Worm (Caenorhabditis elegans): ENCODE data around the gene C34C6.3.

DNA sequence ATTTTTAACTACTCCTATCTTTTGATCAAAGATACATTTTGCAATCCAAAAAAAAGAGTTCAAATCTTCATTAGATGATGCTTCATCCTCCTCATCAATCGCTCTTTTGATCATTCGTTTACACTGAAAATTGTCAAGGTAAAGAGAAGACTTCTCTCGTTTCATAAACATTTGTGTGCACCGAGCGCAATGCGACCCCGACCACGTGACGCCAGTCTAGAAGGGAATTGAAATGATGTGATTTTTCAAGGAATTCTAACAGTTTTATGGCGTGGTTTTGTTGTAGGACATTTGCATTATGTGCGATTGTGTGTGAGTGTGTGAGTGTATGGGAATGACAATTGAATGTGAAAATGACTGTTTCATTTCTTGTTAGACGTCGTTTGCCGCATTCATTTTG is 49.6 kb downstream of the C34C6.3 start:
- TF ChIP-seq F49E8.2 (tag; optimal IDR thresholded peaks at IDR 0.05; ENCODE audit: insufficient read depth) (no peak), aptf-3 (GFP tag; IDR thresholded peaks at IDR 0.05) (no peak), F52B5.7 (tag; optimal IDR thresholded peaks at IDR 0.05) (no peak), snpc-3.4 (tag; optimal IDR thresholded peaks at IDR 0.05) (no peak), Y95B8A.8 (GFP tag; IDR thresholded peaks at IDR 0.05) (no peak), efl-1 (GFP tag; optimal IDR thresholded peaks at IDR 0.05) (no peak), zim-3 (tag; optimal IDR thresholded peaks at IDR 0.05) (no peak), unc-130 (GFP tag; optimal IDR thresholded peaks at IDR 0.05) (no peak), ceh-27 (GFP tag; optimal IDR thresholded peaks at IDR 0.05) (no peak), dox-1 (GFP tag; IDR thresholded peaks at IDR 0.05) (no peak)
